Worm (Caenorhabditis elegans) whole organism, early embryonic: Measurements from ENCODE around the gene sri-78.
"Not testable (repeated sequence)": the region's sequence is repeated elsewhere in the genome, so short reads cannot be mapped to it uniquely, and the experiment has no call there.

Experiments
- B0310.2 ChIP-seq: sonication (generic microtip); optimal IDR thresholded peaks from 2 replicates; lab custom pipeline; 2016; ENCODE audit warnings: mild to moderate bottlenecking, missing genetic modification characterization, missing compliant biosample characterization
- F13C5.2 ChIP-seq: sonication (generic microtip); optimal IDR thresholded peaks from 2 replicates; lab custom pipeline; 2017; ENCODE audit warnings: mild to moderate bottlenecking, missing genetic modification characterization, inconsistent platforms, missing compliant biosample characterization
- aly-1 ChIP-seq: sonication (generic microtip); optimal IDR thresholded peaks from 2 replicates; lab custom pipeline; 2016; ENCODE audit warnings: missing genetic modification characterization, missing compliant biosample characterization
- ama-1 ChIP-seq: fragments of 150-350 bp; optimal IDR thresholded peaks from 2 replicates; lab custom pipeline; 2014
- ceh-13 ChIP-seq: fragments of 200-800 bp; sonication (Bioruptor generic); optimal IDR thresholded peaks from 2 replicates; lab custom pipeline; 2018; ENCODE audit warnings: mild to moderate bottlenecking, missing genetic modification characterization, missing compliant biosample characterization
- ceh-36 ChIP-seq: sonication (generic microtip); optimal IDR thresholded peaks from 2 replicates; lab custom pipeline; 2016; ENCODE audit warnings: missing genetic modification characterization, inconsistent platforms, missing compliant biosample characterization
- ets-7 ChIP-seq: sonication (generic microtip); optimal IDR thresholded peaks from 2 replicates; lab custom pipeline; 2016; ENCODE audit warnings: missing genotype, missing genetic modification characterization, missing compliant biosample characterization
- flt-1 ChIP-seq: fragments of 200-800 bp; sonication (Bioruptor generic); IDR thresholded peaks from 2 replicates; pipeline ENCODE4 v1.3.6; 2022; ENCODE audit warnings: missing genetic modification characterization, missing compliant biosample characterization
- hmbx-1 ChIP-seq: sonication (generic microtip); optimal IDR thresholded peaks from 2 replicates; lab custom pipeline; 2016; ENCODE audit warnings: mild to moderate bottlenecking, missing genetic modification characterization, missing compliant biosample characterization
- hmg-4 ChIP-seq: fragments of 200-800 bp; sonication (Bioruptor generic); optimal IDR thresholded peaks from 2 replicates; lab custom pipeline; 2018; ENCODE audit warnings: mild to moderate bottlenecking, missing genetic modification characterization, missing compliant biosample characterization
- hnd-1 ChIP-seq: sonication (generic microtip); optimal IDR thresholded peaks from 2 replicates; lab custom pipeline; 2016; ENCODE audit warnings: missing genetic modification characterization, missing compliant biosample characterization
- pes-1 ChIP-seq: fragments of 200-800 bp; sonication (Bioruptor generic); IDR thresholded peaks from 2 replicates; pipeline ENCODE4 v1.3.6; 2022; ENCODE audit warnings: missing genetic modification reagents, missing genetic modification characterization, missing compliant biosample characterization
- scrt-1 ChIP-seq: fragments of 200-800 bp; sonication (Bioruptor generic); IDR thresholded peaks from 2 replicates; pipeline ENCODE4 v1.3.6; 2022; ENCODE audit warnings: missing genetic modification characterization, missing compliant biosample characterization
- sea-1 ChIP-seq: fragments of 200-800 bp; sonication (Bioruptor generic); conservative IDR thresholded peaks from 2 replicates; pipeline ENCODE4 v1.3.6; 2022; ENCODE audit warnings: missing genetic modification characterization, missing compliant biosample characterization
- tbx-11 ChIP-seq: fragments of 200-800 bp; sonication (Bioruptor generic); IDR thresholded peaks from 2 replicates; pipeline ENCODE4 v1.3.6; 2022; ENCODE audit warnings: missing genetic modification characterization, missing compliant biosample characterization
- tbx-37 ChIP-seq: fragments of 200-800 bp; sonication (Bioruptor generic); conservative IDR thresholded peaks from 2 replicates; pipeline ENCODE4 v1.3.6; 2022; ENCODE audit warnings: missing genetic modification reagents, missing genetic modification characterization, missing compliant biosample characterization
- tra-4 ChIP-seq: sonication (generic microtip); optimal IDR thresholded peaks from 2 replicates; lab custom pipeline; 2017; ENCODE audit warnings: missing genetic modification characterization, missing compliant biosample characterization

Gene sri-78

ce11 chrII:3184858-3185257 lies at the start of gene sri-78:
Gene sri-78, plus strand, starts transcription at chrII:3185158.
- TF ChIP-seq tra-4 (tag; lab: Kevin White, UChicago); F13C5.2 (tag; lab: Kevin White, UChicago); hmg-4 (GFP tag; lab: Kevin White, UChicago): not testable (repeated sequence)

DNA sequence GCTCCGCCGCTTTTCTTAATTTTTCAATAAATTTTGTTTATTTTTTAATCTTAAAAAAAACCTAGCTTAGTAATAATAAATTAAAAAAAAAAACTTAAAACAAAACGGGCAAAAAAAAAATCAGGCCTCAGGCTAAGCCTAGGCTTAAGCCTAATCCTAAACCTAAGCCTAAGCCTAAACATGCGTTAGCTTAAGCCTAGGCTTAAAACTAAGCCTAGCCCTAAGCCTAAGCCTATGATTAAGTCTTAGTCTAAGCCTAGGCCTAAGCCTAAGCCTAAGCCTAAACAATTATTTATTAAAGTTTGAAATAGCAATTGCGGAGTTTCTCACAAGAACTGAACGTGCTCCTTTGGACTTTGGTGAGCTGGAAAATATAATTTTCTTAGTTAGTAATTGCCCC lies 49.7 kb upstream of the sri-78 start:
- TF ChIP-seq ceh-36 (tag; lab: Kevin White, UChicago) (peak; percentile 63), scrt-1 (GFP tag; lab: Robert Waterston, UW) (no peak)

DNA sequence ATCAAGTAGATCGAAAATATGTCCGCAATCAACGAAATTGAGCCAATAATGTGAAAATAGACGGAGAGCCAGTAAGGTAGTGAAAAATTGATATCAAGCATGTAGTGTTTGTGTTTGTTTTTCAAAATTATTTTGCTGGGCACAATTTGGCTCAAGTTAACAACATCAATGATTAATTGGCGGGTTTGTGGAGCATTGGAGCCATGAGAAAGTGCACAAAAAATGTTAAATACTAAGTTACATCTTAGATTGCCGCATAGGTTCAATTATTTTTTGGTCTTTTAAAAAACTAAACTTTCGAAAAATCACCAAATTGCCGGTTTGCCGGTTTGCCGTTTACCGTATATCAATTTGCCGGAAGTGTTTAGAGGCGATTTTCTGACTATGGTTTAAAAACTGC lies 47.2 kb upstream of the sri-78 start, which contains the start of gene sri-54:
Gene sri-54 (minus strand): TSS at position 101 of the 400 bp plus-strand sequence.
- TF ChIP-seq ama-1 (lab: Kevin White, UChicago) (no peak), flt-1 (no peak), aly-1 (tag; lab: Kevin White, UChicago) (no peak), hmg-4 (GFP tag; lab: Kevin White, UChicago) (no peak), ceh-13 (GFP tag; lab: Kevin White, UChicago) (no peak), ets-7 (tag; lab: Kevin White, UChicago) (no peak), hnd-1 (tag; lab: Kevin White, UChicago) (no peak), F13C5.2 (tag; lab: Kevin White, UChicago) (no peak), ceh-36 (tag; lab: Kevin White, UChicago) (no peak), B0310.2 (tag; lab: Kevin White, UChicago) (no peak), hmbx-1 (tag; lab: Kevin White, UChicago) (no peak), sea-1 (GFP tag; lab: Robert Waterston, UW) (no peak), scrt-1 (GFP tag; lab: Robert Waterston, UW) (no peak), pes-1 (GFP tag; lab: Robert Waterston, UW) (no peak), tbx-11 (GFP tag; lab: Robert Waterston, UW) (no peak), tbx-37 (GFP tag; lab: Robert Waterston, UW) (no peak)

DNA sequence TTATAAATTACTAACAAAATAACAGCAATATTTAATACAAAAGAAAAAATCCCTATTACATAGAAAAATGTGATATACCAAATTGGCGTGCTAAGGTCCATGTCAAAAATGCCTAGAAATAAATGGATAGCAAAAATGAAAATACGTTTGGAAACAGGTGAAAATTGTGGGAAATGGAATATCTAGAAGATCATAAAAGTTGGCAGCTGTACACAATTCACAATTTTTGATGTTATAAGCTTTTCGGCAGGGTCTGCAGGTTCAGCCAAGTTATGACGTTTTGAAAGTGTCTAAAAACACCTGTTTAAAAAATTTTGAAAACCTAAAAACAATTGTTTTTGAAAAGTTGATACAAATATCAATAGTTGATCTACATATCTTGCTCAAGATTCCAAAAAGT lies 42.1 kb upstream of the sri-78 start, which contains the start of gene sri-42:
Gene sri-42 (minus strand): TSS at position 101 of the 400 bp plus-strand sequence.
- not testable (repeated sequence) for TF ChIP-seq ama-1 (lab: Kevin White, UChicago); hmg-4 (GFP tag; lab: Kevin White, UChicago); aly-1 (tag; lab: Kevin White, UChicago)

- not testable (repeated sequence) for TF ChIP-seq scrt-1 (GFP tag; lab: Robert Waterston, UW); sea-1 (GFP tag; lab: Robert Waterston, UW); aly-1 (tag; lab: Kevin White, UChicago)
These were observed 40.4 kb upstream of the sri-78 start, which contains the start of gene sri-43 for ce11 chrII:3144552-3144951. Gene sri-43, minus strand, starts transcription at chrII:3144652.

ce11 chrII:3145842-3146241 lies 39.1 kb upstream of the sri-78 start, which contains the start of gene T10D4.15:
Gene T10D4.15, plus strand, starts transcription at chrII:3146142.
- TF ChIP-seq sea-1 (GFP tag; lab: Robert Waterston, UW), result no peak
- no peak for TF ChIP-seq ama-1 (lab: Kevin White, UChicago)
- TF ChIP-seq tra-4 (tag; lab: Kevin White, UChicago), result no peak
- no peak for TF ChIP-seq ceh-13 (GFP tag; lab: Kevin White, UChicago)

DNA sequence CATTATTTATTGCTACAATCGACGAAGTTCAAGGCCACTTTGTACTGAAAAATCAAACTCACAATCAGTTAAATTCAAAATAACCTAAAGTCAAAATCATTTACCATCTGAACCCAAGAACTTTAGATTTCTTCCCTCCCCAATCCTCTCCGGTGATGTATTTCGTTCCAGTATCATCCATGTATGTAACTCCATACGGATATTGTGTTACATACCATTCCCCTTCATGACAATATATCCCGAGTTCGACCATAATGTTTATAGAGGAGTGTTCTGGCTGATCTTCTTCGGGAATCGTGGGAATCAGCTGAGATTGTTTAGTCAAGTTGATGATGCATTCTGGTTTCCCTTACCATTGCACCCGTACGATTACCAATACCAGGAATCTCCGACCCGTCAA lies 36.6 kb upstream of the sri-78 start:
- TF ChIP-seq hmg-4 (GFP tag; lab: Kevin White, UChicago) (no peak), ama-1 (lab: Kevin White, UChicago) (no peak), ets-7 (tag; lab: Kevin White, UChicago) (no peak)

DNA sequence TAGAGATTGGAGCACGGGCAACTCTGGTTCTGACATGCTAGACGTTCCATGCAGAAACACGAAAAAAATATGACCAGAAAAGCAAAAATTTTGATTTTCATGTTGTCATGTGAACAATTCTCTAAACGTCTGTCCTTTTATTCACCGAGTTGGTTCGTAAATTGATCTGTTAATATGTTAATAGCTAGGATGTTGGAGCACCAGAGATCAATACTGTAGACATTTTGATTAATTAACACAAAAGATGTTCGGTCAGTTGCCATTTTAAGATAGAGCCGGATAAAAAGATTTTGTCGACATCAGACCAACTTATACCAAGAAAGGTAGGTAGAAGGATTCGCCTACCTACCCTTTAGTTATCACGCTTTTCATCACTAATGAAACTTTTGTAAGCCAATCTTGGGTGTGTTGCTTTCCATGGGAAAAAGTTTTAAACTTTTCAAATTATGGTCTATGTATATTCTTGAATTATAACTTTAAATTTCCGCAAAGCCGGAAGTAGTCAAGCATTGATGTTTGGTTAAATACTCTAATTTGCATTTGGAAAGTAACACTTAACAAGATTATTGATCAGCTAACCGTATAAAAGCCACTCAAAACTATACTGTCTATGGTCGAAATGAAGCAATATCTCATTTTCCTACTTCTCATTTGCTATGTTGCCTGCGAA lies 35.3 kb upstream of the sri-78 start, which contains the start of the genes T10D4.11 and T10D4.1:
Gene T10D4.11 (minus strand): TSS at position 101 of the 670 bp plus-strand sequence.
Gene T10D4.1 (plus strand): TSS at position 620 of the 670 bp plus-strand sequence.
- no peak for TF ChIP-seq scrt-1 (GFP tag; lab: Robert Waterston, UW)
- TF ChIP-seq tbx-37 (GFP tag; lab: Robert Waterston, UW), result no peak
- TF ChIP-seq ets-7 (tag; lab: Kevin White, UChicago), result no peak
- TF ChIP-seq ama-1 (lab: Kevin White, UChicago), result no peak
- TF ChIP-seq ceh-36 (tag; lab: Kevin White, UChicago), result no peak
- TF ChIP-seq sea-1 (GFP tag; lab: Robert Waterston, UW), result no peak

ce11 chrII:3151615-3152014 lies 33.3 kb upstream of the sri-78 start, which contains the start of the genes T10D4.14 and T10D4.19:
Gene T10D4.14, minus strand, starts transcription at chrII:3151715.
Gene T10D4.19, plus strand, starts transcription at chrII:3151918.
- no peak for TF ChIP-seq hmg-4 (GFP tag; lab: Kevin White, UChicago)
- TF ChIP-seq hmbx-1 (tag; lab: Kevin White, UChicago), result no peak
- TF ChIP-seq hnd-1 (tag; lab: Kevin White, UChicago), result no peak
- TF ChIP-seq scrt-1 (GFP tag; lab: Robert Waterston, UW), result no peak
